Fruit fly (Drosophila melanogaster): ENCODE results near the gene EAChm.

- TF ChIP-seq pan (optimal IDR thresholded peaks at IDR 0.05) (no peak), Myc (optimal IDR thresholded peaks at IDR 0.05) (no peak), Dfd (GFP tag; optimal IDR thresholded peaks at IDR 0.05) (no peak), OdsH (GFP tag; optimal IDR thresholded peaks at IDR 0.05) (no peak), psq (GFP tag; optimal IDR thresholded peaks at IDR 0.05) (no peak), tai (GFP tag; optimal IDR thresholded peaks at IDR 0.05) (no peak), lola (GFP tag; optimal IDR thresholded peaks at IDR 0.05) (no peak), Hnf4 (GFP tag; optimal IDR thresholded peaks at IDR 0.05) (no peak), CG9705 (GFP tag; optimal IDR thresholded peaks at IDR 0.05) (no peak)
Observed at dm6 chr3L:15053251-15053650, 1.3 kb upstream of the EAChm start, which contains the start of gene CG43680.

Data from whole organism, wandering third instar larva.